Worm (Caenorhabditis elegans): Measurements from ENCODE around the gene sri-65.

The sri-65 gene

DNA sequence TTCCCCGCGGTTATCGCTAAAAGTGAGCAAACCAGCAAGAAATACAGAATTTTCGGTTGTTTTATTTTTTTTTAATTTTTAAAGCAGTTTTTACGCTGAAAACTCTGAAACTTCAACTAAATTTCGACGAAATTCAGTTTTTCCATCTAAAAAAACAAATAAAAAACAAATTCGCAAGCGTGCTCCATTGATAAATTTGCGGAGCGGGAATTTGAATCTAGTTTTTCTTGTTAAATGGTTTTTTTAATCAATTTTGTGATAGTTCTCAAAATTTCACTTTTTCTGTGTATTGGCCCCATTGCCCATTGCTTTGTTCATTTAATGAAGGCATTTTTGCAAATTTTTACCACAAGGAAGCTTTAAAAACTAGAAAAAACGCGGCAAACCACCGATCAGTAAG lies 31.4 kb downstream of the sri-65 start:
- TF ChIP-seq Y55F3AM.14 (GFP tag; optimal IDR thresholded peaks at IDR 0.05) (no peak), gmeb-1 (tag; optimal IDR thresholded peaks at IDR 0.05) (no peak), egl-27 (tag; optimal IDR thresholded peaks at IDR 0.05) (no peak), lin-39 (tag; optimal IDR thresholded peaks at IDR 0.05) (no peak), mdl-1 (tag; optimal IDR thresholded peaks at IDR 0.05) (no peak), crh-2 (tag; optimal IDR thresholded peaks at IDR 0.05) (no peak)

DNA sequence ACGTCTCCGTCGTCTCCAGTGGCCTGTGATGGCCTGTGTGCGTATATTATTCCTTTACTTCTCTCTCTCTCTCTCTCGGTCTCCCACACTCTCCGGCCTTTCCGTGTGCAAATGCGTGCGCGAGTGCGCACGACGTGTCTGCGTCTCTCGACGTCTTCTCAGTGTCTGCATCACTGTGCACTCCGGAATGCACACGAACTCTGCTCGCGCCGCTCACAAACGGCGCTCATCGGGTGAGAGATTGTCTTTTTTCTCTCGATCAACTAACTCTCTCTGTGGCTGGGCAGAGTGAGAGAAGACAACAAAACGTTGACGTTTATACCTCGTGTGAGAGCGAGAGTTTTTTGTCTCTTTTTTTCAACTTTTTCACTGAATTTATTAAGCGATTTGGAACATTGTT lies 32.2 kb downstream of the sri-65 start:
- TF ChIP-seq lin-13 (GFP tag; optimal IDR thresholded peaks at IDR 0.05) (peak; percentile 79), sma-3 (GFP tag; optimal IDR thresholded peaks at IDR 0.05) (peak; percentile 87), sem-4 (tag; optimal IDR thresholded peaks at IDR 0.05) (peak; percentile 75), crh-2 (tag; optimal IDR thresholded peaks at IDR 0.05) (peak; percentile 93), peb-1 (tag; optimal IDR thresholded peaks at IDR 0.05) (no peak), aly-2 (tag; optimal IDR thresholded peaks at IDR 0.05) (no peak), nhr-21 (tag; optimal IDR thresholded peaks at IDR 0.05) (peak; percentile 89), skn-1 (tag; optimal IDR thresholded peaks at IDR 0.05) (no peak), alr-1 (tag; optimal IDR thresholded peaks at IDR 0.05) (no peak), mdl-1 (tag; optimal IDR thresholded peaks at IDR 0.05) (peak; percentile 85 to 87), C34F6.9 (tag; optimal IDR thresholded peaks at IDR 0.05) (peak; percentile 95), gmeb-1 (tag; optimal IDR thresholded peaks at IDR 0.05) (peak; percentile 76), nhr-237 (tag; optimal IDR thresholded peaks at IDR 0.05) (no peak), nhr-25 (tag; optimal IDR thresholded peaks at IDR 0.05) (peak; percentile 81), ceh-16 (tag; optimal IDR thresholded peaks at IDR 0.05) (peak; percentile 67), nhr-77 (tag; optimal IDR thresholded peaks at IDR 0.05) (no peak), elt-1 (tag; optimal IDR thresholded peaks at IDR 0.05) (no peak), F13H6.1 (tag; optimal IDR thresholded peaks at IDR 0.05) (peak; percentile 93), unc-39 (tag; optimal IDR thresholded peaks at IDR 0.05) (no peak), snpc-4 (tag; optimal IDR thresholded peaks at IDR 0.05) (peak; percentile 80), ama-1 (optimal IDR thresholded peaks at IDR 0.05) (peak; percentile 54), ZK546.5 (tag; optimal IDR thresholded peaks at IDR 0.05) (peak; percentile 30), lin-11 (tag; optimal IDR thresholded peaks at IDR 0.05) (peak; percentile 92), nhr-6 (tag; optimal IDR thresholded peaks at IDR 0.05) (peak; percentile 74), nhr-23 (tag; optimal IDR thresholded peaks at IDR 0.05) (no peak), elt-3 (tag; optimal IDR thresholded peaks at IDR 0.05) (no peak), lsy-2 (tag; optimal IDR thresholded peaks at IDR 0.05) (peak; percentile 57 to 88), Y55F3AM.14 (GFP tag; optimal IDR thresholded peaks at IDR 0.05) (peak; percentile 89), nhr-11 (tag; optimal IDR thresholded peaks at IDR 0.05) (no peak), unc-62 (GFP tag; optimal IDR thresholded peaks at IDR 0.05) (no peak), blmp-1 (tag; optimal IDR thresholded peaks at IDR 0.05; ENCODE audit: insufficient read depth) (peak; percentile 79), fos-1 (tag; optimal IDR thresholded peaks at IDR 0.05) (peak; percentile 87), unc-55 (GFP tag; optimal IDR thresholded peaks at IDR 0.05) (peak; percentile 78), mab-5 (tag; optimal IDR thresholded peaks at IDR 0.05) (peak; percentile 1), nhr-12 (tag; optimal IDR thresholded peaks at IDR 0.05) (no peak), mbf-1 (tag; optimal IDR thresholded peaks at IDR 0.05) (no peak), ceh-82 (tag; optimal IDR thresholded peaks at IDR 0.05) (no peak), sma-9 (GFP tag; optimal IDR thresholded peaks at IDR 0.05) (peak; percentile 92), sma-9 (tag; optimal IDR thresholded peaks at IDR 0.05) (no peak), zag-1 (tag; optimal IDR thresholded peaks at IDR 0.05) (peak; percentile 80), lin-39 (tag; optimal IDR thresholded peaks at IDR 0.05) (no peak), R02D3.7 (tag; optimal IDR thresholded peaks at IDR 0.05) (no peak), nhr-10 (tag; optimal IDR thresholded peaks at IDR 0.05) (no peak), dmd-4 (tag; optimal IDR thresholded peaks at IDR 0.05) (no peak), egl-27 (tag; optimal IDR thresholded peaks at IDR 0.05) (peak; percentile 80), ztf-4 (tag; optimal IDR thresholded peaks at IDR 0.05) (peak; percentile 57), nhr-129 (tag; optimal IDR thresholded peaks at IDR 0.05) (peak; percentile 94)

Measured in whole organism, L2 larva.